Worm (Caenorhabditis elegans) whole organism, mixed stage, embryonic: ENCODE measurements around the gene F14D7.3.

Experiments used
- M03D4.4 ChIP-seq: sonication (generic microtip); optimal IDR thresholded peaks from 2 replicates; lab custom pipeline; 2017; ENCODE audit warnings: mild to moderate bottlenecking, missing genetic modification characterization, missing compliant biosample characterization
- blmp-1 ChIP-seq: fragments of 150-350 bp; optimal IDR thresholded peaks from 2 replicates; lab custom pipeline; 2014; ENCODE audit warnings: missing biosample characterization, missing genetic modification characterization
- elt-1 ChIP-seq: sonication (generic microtip); optimal IDR thresholded peaks from 2 replicates; lab custom pipeline; 2017; ENCODE audit warnings: missing genetic modification characterization, mild to moderate bottlenecking, missing compliant biosample characterization, antibody characterized with exemption, moderate library complexity, borderline replicate concordance; ENCODE audit not compliant: insufficient read depth
- elt-3 ChIP-seq: fragments of 150-350 bp; optimal IDR thresholded peaks from 2 replicates; lab custom pipeline; 2014; ENCODE audit warnings: missing biosample characterization, missing genetic modification characterization
- flh-1 ChIP-seq: fragments of 200-800 bp; sonication (Bioruptor generic); optimal IDR thresholded peaks from 2 replicates; lab custom pipeline; 2018; ENCODE audit warnings: mild to moderate bottlenecking, missing genetic modification characterization, moderate library complexity, missing compliant biosample characterization
- lin-13 ChIP-seq: fragments of 150-350 bp; optimal IDR thresholded peaks from 2 replicates; lab custom pipeline; 2014; ENCODE audit warnings: missing biosample characterization, missing genetic modification characterization
- mep-1 ChIP-seq: fragments of 150-350 bp; optimal IDR thresholded peaks from 2 replicates; lab custom pipeline; 2017; ENCODE audit warnings: missing biosample characterization, missing genetic modification reagents, missing genetic modification characterization, inconsistent platforms
- nhr-12 ChIP-seq: fragments of 150-350 bp; optimal IDR thresholded peaks from 2 replicates; lab custom pipeline; 2014; ENCODE audit warnings: missing biosample characterization, missing genetic modification characterization
- nhr-237 ChIP-seq: fragments of 150-350 bp; optimal IDR thresholded peaks from 2 replicates; lab custom pipeline; 2014; ENCODE audit warnings: missing biosample characterization, missing genetic modification characterization
- nhr-28 ChIP-seq: fragments of 150-350 bp; optimal IDR thresholded peaks from 2 replicates; lab custom pipeline; 2014; ENCODE audit warnings: missing biosample characterization, missing genetic modification characterization
- snpc-4 ChIP-seq: fragments of 150-350 bp; optimal IDR thresholded peaks from 2 replicates; lab custom pipeline; 2014; ENCODE audit warnings: missing biosample characterization, missing genetic modification characterization
- sptf-1 ChIP-seq: sonication (generic microtip); optimal IDR thresholded peaks from 2 replicates; lab custom pipeline; 2017; ENCODE audit warnings: mild to moderate bottlenecking, missing genetic modification characterization, moderate library complexity, missing compliant biosample characterization
- unc-39 ChIP-seq: fragments of 150-350 bp; optimal IDR thresholded peaks from 2 replicates; lab custom pipeline; 2014; ENCODE audit warnings: missing biosample characterization, missing genetic modification characterization
- unc-62 ChIP-seq: fragments of 150-350 bp; optimal IDR thresholded peaks from 2 replicates; lab custom pipeline; 2014; ENCODE audit warnings: missing biosample characterization, missing genetic modification reagents, missing genetic modification characterization

ce11 chrV:14322743-14323142 lies 26.1 kb downstream of the F14D7.3 start, which contains the start of gene F47B8.3:
- TF ChIP-seq mep-1 (tag; lab: Kevin White, UChicago) (no peak), lin-13 (no peak), M03D4.4 (tag; lab: Kevin White, UChicago) (no peak), snpc-4 (tag; lab: Kevin White, UChicago) (no peak), unc-39 (tag; lab: Kevin White, UChicago) (no peak), blmp-1 (no peak), nhr-28 (tag; lab: Kevin White, UChicago) (no peak), nhr-237 (tag; lab: Kevin White, UChicago) (no peak), flh-1 (GFP tag; lab: Kevin White, UChicago) (no peak), unc-62 (GFP tag; lab: Kevin White, UChicago) (no peak), nhr-12 (no peak), sptf-1 (no peak), elt-3 (tag; lab: Kevin White, UChicago) (no peak), elt-1 (tag; lab: Kevin White, UChicago) (no peak)
